Worm (Caenorhabditis elegans): Measurements from ENCODE around the gene prdx-3.

DNA sequence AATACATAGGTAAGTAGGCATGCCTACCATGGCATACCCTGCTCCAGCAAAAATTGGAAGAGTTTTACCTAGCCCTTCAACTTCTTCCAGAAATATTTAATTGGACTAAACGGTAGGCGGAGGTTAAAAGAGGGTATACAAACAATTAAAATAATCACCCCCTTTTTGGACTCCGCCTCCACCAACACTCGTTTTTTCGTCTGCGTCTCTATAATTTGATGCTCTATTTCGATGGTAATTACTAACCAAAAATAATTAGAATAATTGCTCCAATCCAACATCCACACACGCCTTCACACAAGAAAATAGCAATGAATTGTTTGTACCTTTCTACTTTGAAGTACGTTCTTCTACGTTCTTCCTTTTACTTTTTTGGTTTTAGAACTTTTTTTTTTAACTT is 45.5 kb downstream of the prdx-3 start:
- no peak for TF ChIP-seq nhr-76 (tag; optimal IDR thresholded peaks at IDR 0.05)
- TF ChIP-seq unc-120 (tag; optimal IDR thresholded peaks at IDR 0.05; ENCODE audit: poor library complexity, severe bottlenecking), result no peak
- TF ChIP-seq elt-3 (tag; optimal IDR thresholded peaks at IDR 0.05), result no peak
- TF ChIP-seq lin-13 (tag; optimal IDR thresholded peaks at IDR 0.05), result no peak
- TF ChIP-seq pha-4 (tag; optimal IDR thresholded peaks at IDR 0.05), result no peak
- no peak for TF ChIP-seq nhr-237 (tag; optimal IDR thresholded peaks at IDR 0.05)
- TF ChIP-seq blmp-1 (tag; optimal IDR thresholded peaks at IDR 0.05), result no peak
- TF ChIP-seq lin-32 (GFP tag; optimal IDR thresholded peaks at IDR 0.05), result no peak
- no peak for TF ChIP-seq elt-1 (tag; optimal IDR thresholded peaks at IDR 0.05; ENCODE audit: borderline replicate concordance, insufficient read depth)
